Worm (Caenorhabditis elegans) whole organism, midembryonic: Measurements from ENCODE around the gene T09A12.8.

Source experiments
- cog-1 ChIP-seq: sonication (generic microtip); optimal IDR thresholded peaks from 2 replicates; lab custom pipeline; 2016; ENCODE audit warnings: missing genetic modification characterization, missing compliant biosample characterization
- flt-1 ChIP-seq: fragments of 200-800 bp; sonication (Bioruptor generic); IDR thresholded peaks from 2 replicates; pipeline ENCODE4 v1.3.6; 2022; ENCODE audit warnings: missing genetic modification characterization, missing compliant biosample characterization
- klf-2 ChIP-seq: fragments of 200-800 bp; sonication (Bioruptor generic); conservative IDR thresholded peaks from 2 replicates; pipeline ENCODE4 v1.3.6; 2022; ENCODE audit warnings: missing genetic modification reagents, missing genetic modification characterization, missing compliant biosample characterization
- med-1 ChIP-seq: sonication (generic microtip); optimal IDR thresholded peaks from 2 replicates; lab custom pipeline; 2017; ENCODE audit warnings: missing genetic modification characterization, mild to moderate bottlenecking, missing compliant biosample characterization, antibody characterized with exemption, missing genetic modification reagents; ENCODE audit not compliant: insufficient read depth
- ref-1 ChIP-seq: fragments of 200-800 bp; sonication (Bioruptor generic); conservative IDR thresholded peaks from 2 replicates; pipeline ENCODE4 v1.3.6; 2022; ENCODE audit warnings: missing genetic modification reagents, missing genetic modification characterization, missing compliant biosample characterization
- tab-1 ChIP-seq: fragments of 200-800 bp; sonication (Bioruptor generic); IDR thresholded peaks from 2 replicates; pipeline ENCODE4 v1.3.6; 2022; ENCODE audit warnings: missing genetic modification characterization, missing compliant biosample characterization
- ztf-29 ChIP-seq: fragments of 200-800 bp; sonication (Bioruptor generic); IDR thresholded peaks from 2 replicates; pipeline ENCODE4 v1.3.6; 2022; ENCODE audit warnings: missing genetic modification reagents, missing genetic modification characterization, missing compliant biosample characterization

DNA sequence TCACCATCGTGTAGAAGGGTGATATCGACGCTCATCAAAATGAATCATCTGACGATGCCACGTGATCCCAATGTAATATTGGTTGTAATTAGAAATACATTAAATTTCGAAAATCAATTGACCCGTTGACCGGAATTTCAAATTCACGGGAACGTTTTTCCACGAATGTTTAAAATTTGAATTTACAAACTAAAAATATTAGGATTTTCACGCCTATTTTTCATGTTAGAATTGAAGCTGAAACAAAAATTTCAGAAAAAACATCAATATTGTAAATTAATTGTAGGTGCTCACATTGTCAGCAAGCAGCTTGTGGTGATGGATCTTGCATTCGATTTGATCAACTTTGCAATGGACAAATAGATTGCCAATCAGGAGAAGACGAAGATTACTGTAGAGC is 33.2 kb downstream of the T09A12.8 start, which contains the start of gene C07G1.6:
- TF ChIP-seq med-1 (GFP tag; lab: Kevin White, UChicago) = no peak
- TF ChIP-seq flt-1 (GFP tag; lab: Robert Waterston, UW) = no peak
- TF ChIP-seq tab-1 = no peak
- TF ChIP-seq klf-2 (GFP tag; lab: Robert Waterston, UW) = no peak
- no peak for TF ChIP-seq ref-1 (GFP tag; lab: Robert Waterston, UW)
- no peak for TF ChIP-seq cog-1 (tag; lab: Kevin White, UChicago)
- no peak for TF ChIP-seq ztf-29 (GFP tag; lab: Robert Waterston, UW)
